Fruit fly (Drosophila melanogaster) whole organism, wandering third instar larva: ENCODE results near the gene Unc-115a.

Experiments used
- Hr78 ChIP-seq: fragments of >200 bp; optimal IDR thresholded peaks from 2 replicates; lab custom pipeline; 2017; ENCODE audit warnings: missing biosample characterization, missing genetic modification characterization
- N ChIP-seq: fragments of >200 bp; optimal IDR thresholded peaks from 2 replicates; lab custom pipeline; 2018; ENCODE audit warnings: missing biosample characterization, missing external identifiers, missing genetic modification characterization
- brk ChIP-seq: fragments of 200-800 bp; sonication (Bioruptor generic); optimal IDR thresholded peaks from 2 replicates; lab custom pipeline; 2016; ENCODE audit warnings: missing biosample characterization, mild to moderate bottlenecking, missing genetic modification characterization
- dmrt93B ChIP-seq: fragments of 200-800 bp; sonication (Bioruptor generic); optimal IDR thresholded peaks from 2 replicates; lab custom pipeline; 2018; ENCODE audit warnings: missing biosample characterization, mild to moderate bottlenecking, missing genetic modification characterization
- h ChIP-seq: fragments of 200-800 bp; sonication (Bioruptor generic); optimal IDR thresholded peaks from 3 replicates; lab custom pipeline; 2016; ENCODE audit warnings: missing biosample characterization, mild to moderate bottlenecking, missing genetic modification characterization
- rgr ChIP-seq: fragments of 200-800 bp; sonication (Bioruptor generic); optimal IDR thresholded peaks from 3 replicates; lab custom pipeline; 2016; ENCODE audit warnings: missing biosample characterization, mild to moderate bottlenecking, missing genetic modification characterization
- sage ChIP-seq: fragments of 200-800 bp; sonication (Bioruptor generic); optimal IDR thresholded peaks from 2 replicates; lab custom pipeline; 2016; ENCODE audit warnings: missing biosample characterization, mild to moderate bottlenecking, missing genetic modification characterization
- sv ChIP-seq: fragments of 200-800 bp; sonication (Bioruptor generic); optimal IDR thresholded peaks from 3 replicates; lab custom pipeline; 2016; ENCODE audit warnings: missing biosample characterization, missing genetic modification characterization

dm6 chr3R:9730784-9731183 is 25.6 kb upstream of the Unc-115a start, which contains the start of gene FoxP:
- TF ChIP-seq dmrt93B (GFP tag; lab: Kevin White, UChicago) = no peak
- no peak for TF ChIP-seq rgr (GFP tag; lab: Kevin White, UChicago)
- no peak for TF ChIP-seq sage (GFP tag; lab: Kevin White, UChicago)
- no peak for TF ChIP-seq Hr78 (GFP tag; lab: Kevin White, UChicago)
- TF ChIP-seq h (GFP tag; lab: Kevin White, UChicago) = no peak
- TF ChIP-seq sv (GFP tag; lab: Kevin White, UChicago) = no peak
- TF ChIP-seq N = no peak
- no peak for TF ChIP-seq brk (GFP tag; lab: Kevin White, UChicago)
